Fruit fly (Drosophila melanogaster): Measurements from ENCODE around the gene CG33635.

The CG33635 gene

dm6 chr2L:207129-207813 is 48.8 kb upstream of the CG33635 start, which contains the start of the genes Tbc1d15-17 and CG11617:
Tbc1d15-17 (plus strand) TSS chr2L:207179.
CG11617 (minus strand) TSS chr2L:207297.
- TF ChIP-seq gfzf (GFP tag; optimal IDR thresholded peaks at IDR 0.05) (peak; percentile 94), peb (GFP tag; IDR thresholded peaks at IDR 0.05) (no peak), CG6689 (GFP tag; IDR thresholded peaks at IDR 0.05) (no peak), pfk (GFP tag; optimal IDR thresholded peaks at IDR 0.05) (no peak), pros (GFP tag; optimal IDR thresholded peaks at IDR 0.05) (no peak), MESR4 (GFP tag; optimal IDR thresholded peaks at IDR 0.05) (peak; percentile 86), HLHmδ (GFP tag; optimal IDR thresholded peaks at IDR 0.05) (no peak), knrl (GFP tag; IDR thresholded peaks at IDR 0.05; ENCODE audit: partially characterized antibody) (peak; percentile 46; the same call in 2 of the 3 replicates), Doc3 (GFP tag; IDR thresholded peaks at IDR 0.05; ENCODE audit: partially characterized antibody) (peak; percentile 27; the same call in 1 of the 3 replicates), zfh2 (GFP tag; optimal IDR thresholded peaks at IDR 0.05) (no peak), CG12299 (tag; optimal IDR thresholded peaks at IDR 0.05) (no peak), sug (tag; optimal IDR thresholded peaks at IDR 0.05) (no peak), bab2 (GFP tag; optimal IDR thresholded peaks at IDR 0.05) (no peak), CG4404 (GFP tag; IDR thresholded peaks at IDR 0.05) (no peak), lola (GFP tag; optimal IDR thresholded peaks at IDR 0.05) (no peak), Bgb (GFP tag; IDR thresholded peaks at IDR 0.05; ENCODE audit: partially characterized antibody) (peak; percentile 60), Hmx (GFP tag; optimal IDR thresholded peaks at IDR 0.05) (no peak), CG4730 (GFP tag; IDR thresholded peaks at IDR 0.05) (no peak), CG3065 (GFP tag; optimal IDR thresholded peaks at IDR 0.05) (no peak), CrebB (tag; optimal IDR thresholded peaks at IDR 0.05) (peak; percentile 4), CG11398 (GFP tag; optimal IDR thresholded peaks at IDR 0.05) (no peak), CG11696 (GFP tag; IDR thresholded peaks at IDR 0.05) (no peak), twi (tag; optimal IDR thresholded peaks at IDR 0.05) (no peak), unc-4 (GFP tag; IDR thresholded peaks at IDR 0.05; ENCODE audit: partially characterized antibody) (peak; percentile 56), CG12942 (GFP tag; optimal IDR thresholded peaks at IDR 0.05) (no peak), CG8359 (GFP tag; optimal IDR thresholded peaks at IDR 0.05; ENCODE audit: borderline replicate concordance) (no peak), CG10654 (GFP tag; optimal IDR thresholded peaks at IDR 0.05) (no peak), btn (GFP tag; optimal IDR thresholded peaks at IDR 0.05) (no peak), ase (GFP tag; IDR thresholded peaks at IDR 0.05) (no peak), CG10274 (GFP tag; optimal IDR thresholded peaks at IDR 0.05) (no peak), CG11085 (GFP tag; IDR thresholded peaks at IDR 0.05) (no peak), Hr78 (GFP tag; optimal IDR thresholded peaks at IDR 0.05) (no peak), grn (GFP tag; optimal IDR thresholded peaks at IDR 0.05) (no peak), CG3163 (GFP tag; optimal IDR thresholded peaks at IDR 0.05) (no peak), CG15514 (GFP tag; optimal IDR thresholded peaks at IDR 0.05) (peak; percentile 75), sc (optimal IDR thresholded peaks at IDR 0.05) (no peak), sc (GFP tag; optimal IDR thresholded peaks at IDR 0.05) (no peak), CG2712 (tag; optimal IDR thresholded peaks at IDR 0.05) (no peak), rib (GFP tag; IDR thresholded peaks at IDR 0.05) (no peak), Dek (tag; optimal IDR thresholded peaks at IDR 0.05) (peak; percentile 15), CG31388 (GFP tag; optimal IDR thresholded peaks at IDR 0.05) (no peak), tin (GFP tag; optimal IDR thresholded peaks at IDR 0.05) (no peak), Hr3 (GFP tag; optimal IDR thresholded peaks at IDR 0.05) (no peak), nerfin-2 (GFP tag; IDR thresholded peaks at IDR 0.05; ENCODE audit: partially characterized antibody) (no peak), Pdp1 (GFP tag; optimal IDR thresholded peaks at IDR 0.05) (peak in 1 of 2 experiments; percentile 80), Bteb2 (GFP tag; optimal IDR thresholded peaks at IDR 0.05) (no peak), jing (GFP tag; optimal IDR thresholded peaks at IDR 0.05) (no peak), CG12104 (GFP tag; optimal IDR thresholded peaks at IDR 0.05) (no peak), CG12769 (tag; optimal IDR thresholded peaks at IDR 0.05) (no peak)
